Worm (Caenorhabditis elegans): ENCODE measurements around the gene C08F11.10.
A peak's percentile ranks its signal among the peaks of the same experiment; 100 is the strongest.
"Not testable (repeated sequence)": the region's sequence is repeated elsewhere in the genome, so short reads cannot be mapped to it uniquely, and the experiment has no call there.

The C08F11.10 gene

ce11 chrIV:13682733-13683132 is 33.7 kb upstream of the C08F11.10 start:
- no peak for TF ChIP-seq ceh-40 (GFP tag; IDR thresholded peaks at IDR 0.05)
- TF ChIP-seq sdz-38 (tag; optimal IDR thresholded peaks at IDR 0.05) = no peak
- TF ChIP-seq nhr-80 (tag; optimal IDR thresholded peaks at IDR 0.05) = peak; percentile 13
- TF ChIP-seq lin-40 (tag; optimal IDR thresholded peaks at IDR 0.05) = no peak

ce11 chrIV:13679495-13679894 is 30.5 kb upstream of the C08F11.10 start:
- TF ChIP-seq F22D6.2 (tag; optimal IDR thresholded peaks at IDR 0.05) (no peak), nhr-179 (tag; optimal IDR thresholded peaks at IDR 0.05) (no peak), lir-1 (GFP tag; conservative IDR thresholded peaks at IDR 0.05) (no peak), mxl-1 (tag; optimal IDR thresholded peaks at IDR 0.05) (no peak)

ce11 chrIV:13678649-13679048 is 29.6 kb upstream of the C08F11.10 start, which contains the start of gene srlf-26:
TSS of gene srlf-26 (plus strand) at chrIV:13678949.
- TF ChIP-seq hrde-1 (tag; optimal IDR thresholded peaks at IDR 0.05; ENCODE audit: borderline replicate concordance) (no peak), somi-1 (GFP tag; optimal IDR thresholded peaks at IDR 0.05) (no peak), lsl-1 (GFP tag; optimal IDR thresholded peaks at IDR 0.05) (no peak), madf-3 (GFP tag; IDR thresholded peaks at IDR 0.05) (no peak), xnd-1 (tag; optimal IDR thresholded peaks at IDR 0.05) (no peak), ztf-3 (GFP tag; optimal IDR thresholded peaks at IDR 0.05) (no peak), ztf-6 (GFP tag; IDR thresholded peaks at IDR 0.05) (no peak), nhr-90 (tag; optimal IDR thresholded peaks at IDR 0.05) (no peak), ets-4 (GFP tag; optimal IDR thresholded peaks at IDR 0.05) (no peak), nfyb-1 (GFP tag; IDR thresholded peaks at IDR 0.05) (no peak), nfya-2 (GFP tag; IDR thresholded peaks at IDR 0.05) (no peak), rcor-1 (GFP tag; IDR thresholded peaks at IDR 0.05) (no peak), mxl-1 (tag; optimal IDR thresholded peaks at IDR 0.05) (no peak), let-607 (tag; optimal IDR thresholded peaks at IDR 0.05) (no peak), akir-1 (GFP tag; optimal IDR thresholded peaks at IDR 0.05) (no peak), unc-130 (GFP tag; optimal IDR thresholded peaks at IDR 0.05) (no peak)

ce11 chrIV:13673504-13673903 is 24.5 kb upstream of the C08F11.10 start, which contains the start of gene oac-48:
TSS of gene oac-48 (plus strand) at chrIV:13673804.
- no peak for TF ChIP-seq ama-1 (optimal IDR thresholded peaks at IDR 0.05)
- TF ChIP-seq ama-1 (GFP tag; optimal IDR thresholded peaks at IDR 0.05) = no peak
- TF ChIP-seq sdz-38 (tag; optimal IDR thresholded peaks at IDR 0.05) = no peak
- TF ChIP-seq F23B12.7 (tag; optimal IDR thresholded peaks at IDR 0.05; ENCODE audit: insufficient read depth) = no peak
- no peak for TF ChIP-seq ztf-3 (GFP tag; optimal IDR thresholded peaks at IDR 0.05)
- no peak for TF ChIP-seq F33H1.4 (GFP tag; IDR thresholded peaks at IDR 0.05)
- TF ChIP-seq nhr-120 (GFP tag; IDR thresholded peaks at IDR 0.05) = no peak

- peak; percentile 67 for TF ChIP-seq mel-28 (tag; optimal IDR thresholded peaks at IDR 0.05; ENCODE audit: borderline replicate concordance)
- peak; percentile 37 for TF ChIP-seq rpc-1 (optimal IDR thresholded peaks at IDR 0.05)
- TF ChIP-seq rpc-1 (tag; optimal IDR thresholded peaks at IDR 0.05); snpc-4 (GFP tag; optimal IDR thresholded peaks at IDR 0.05): not testable (repeated sequence)
- peak; percentile 32; the same call in 1 of the 2 replicates for TF ChIP-seq Y53F4B.3 (GFP tag; IDR thresholded peaks at IDR 0.05)
- TF ChIP-seq ztf-25 (GFP tag; IDR thresholded peaks at IDR 0.05) = 0 out of 2 replicates have a peak, but pooled peaks have one; percentile 43
- TF ChIP-seq madf-6 (GFP tag; IDR thresholded peaks at IDR 0.05) = peak; percentile 61; the same call in 1 of the 2 replicates
- peak; percentile 45 for TF ChIP-seq egrh-3 (GFP tag; IDR thresholded peaks at IDR 0.05)
- 0 out of 2 replicates have a peak, but pooled peaks have one; percentile 67 for TF ChIP-seq attf-6 (GFP tag; IDR thresholded peaks at IDR 0.05)
- peak in 1 of 4 experiments; percentile 51 for TF ChIP-seq snpc-4 (tag; optimal IDR thresholded peaks at IDR 0.05)
- TF ChIP-seq hsf-1 (GFP tag; IDR thresholded peaks at IDR 0.05) = peak; percentile 98
- peak; percentile 58; the same call in 1 of the 2 replicates for TF ChIP-seq Y79H2A.3 (GFP tag; conservative IDR thresholded peaks at IDR 0.05)
- TF ChIP-seq Y56A3A.18 (GFP tag; IDR thresholded peaks at IDR 0.05) = 0 out of 2 replicates have a peak, but pooled peaks have one; percentile 69
- TF ChIP-seq ekl-4 (GFP tag; IDR thresholded peaks at IDR 0.05) = peak; percentile 76
- TF ChIP-seq ceh-40 (GFP tag; IDR thresholded peaks at IDR 0.05) = 0 out of 2 replicates have a peak, but pooled peaks have one; percentile 21
- TF ChIP-seq ceh-100 (GFP tag; IDR thresholded peaks at IDR 0.05) = 0 out of 2 replicates have a peak, but pooled peaks have one; percentile 27
These were observed 18.9 kb upstream of the C08F11.10 start for ce11 chrIV:13667975-13668374.

All from whole organism, young adult.